Worm (Caenorhabditis elegans): ENCODE results near the gene C46G7.2.

C46G7.2 gene

DNA sequence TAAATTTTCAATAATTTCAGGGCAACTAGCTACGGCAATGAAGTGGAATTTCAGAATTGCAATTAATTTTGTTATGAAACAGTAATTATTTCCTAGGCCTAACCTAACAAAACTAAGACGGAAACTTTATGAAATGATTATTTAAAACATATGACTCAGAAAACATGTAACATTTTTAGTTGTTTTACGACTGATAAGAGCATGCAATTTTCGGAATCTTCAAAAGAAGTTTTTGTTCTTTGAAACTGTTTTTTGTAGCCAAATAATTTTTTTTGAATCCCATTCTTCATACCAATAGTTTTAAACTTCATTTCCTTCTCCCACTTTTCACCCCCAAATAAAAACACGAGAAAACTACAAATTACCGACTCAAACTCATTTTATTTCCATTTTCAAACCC is 34.1 kb downstream of the C46G7.2 start:
- TF ChIP-seq Y67H2A.10 (GFP tag; conservative IDR thresholded peaks at IDR 0.05): no peak
- TF ChIP-seq hmg-20 (GFP tag; IDR thresholded peaks at IDR 0.05): no peak
- TF ChIP-seq F33H1.4 (GFP tag; IDR thresholded peaks at IDR 0.05): no peak
- no peak for TF ChIP-seq Y56A3A.18 (GFP tag; IDR thresholded peaks at IDR 0.05)

DNA sequence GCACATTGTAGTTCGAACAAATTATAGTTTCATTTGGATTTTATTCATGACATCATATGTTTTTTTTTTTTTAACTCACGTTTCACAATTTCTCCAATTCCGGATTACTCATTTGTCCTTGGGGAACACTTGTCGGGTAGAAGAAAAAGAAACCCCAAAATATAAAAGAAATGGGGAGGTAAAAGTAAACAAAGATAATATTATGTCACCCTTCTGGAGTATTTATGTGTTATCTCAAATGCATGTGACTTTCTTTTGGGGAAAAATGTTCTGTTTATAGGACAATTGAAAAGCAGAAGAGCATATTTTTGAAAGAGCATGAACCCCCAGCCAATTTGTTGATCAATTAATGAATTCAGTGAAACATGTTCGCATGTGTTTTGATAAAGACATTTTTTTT is 36.9 kb downstream of the C46G7.2 start:
- TF ChIP-seq nhr-80 (tag; optimal IDR thresholded peaks at IDR 0.05) (peak; percentile 21), lir-1 (GFP tag; conservative IDR thresholded peaks at IDR 0.05) (no peak)

DNA sequence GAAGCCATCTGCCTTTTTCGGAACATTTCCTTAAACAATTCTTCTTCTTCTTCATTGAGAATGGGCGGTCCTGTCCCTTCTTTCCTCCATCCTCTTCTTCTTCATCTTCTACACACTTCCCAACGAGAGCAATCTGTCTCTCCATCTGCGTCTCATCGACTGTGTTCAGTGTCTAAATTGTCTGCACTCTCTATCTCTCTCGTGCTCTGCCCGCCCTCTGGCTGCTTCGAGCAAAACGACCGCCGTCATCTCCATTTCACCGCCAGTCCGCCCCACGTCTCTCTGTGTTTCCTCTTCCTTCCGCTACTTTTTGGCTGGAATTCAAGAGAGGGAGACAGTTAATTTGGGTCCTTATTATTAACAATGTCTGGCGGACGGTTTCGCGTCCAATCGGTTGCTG is 38.4 kb downstream of the C46G7.2 start:
- TF ChIP-seq xnd-1 (tag; optimal IDR thresholded peaks at IDR 0.05) (no peak), nfya-2 (GFP tag; IDR thresholded peaks at IDR 0.05) (no peak), F55B11.4 (tag; optimal IDR thresholded peaks at IDR 0.05; ENCODE audit: borderline replicate concordance, insufficient read depth) (no peak), sea-2 (GFP tag; IDR thresholded peaks at IDR 0.05) (no peak), Y79H2A.3 (GFP tag; conservative IDR thresholded peaks at IDR 0.05) (no peak), B0019.2 (GFP tag; conservative IDR thresholded peaks at IDR 0.05) (no peak), cebp-1 (GFP tag; IDR thresholded peaks at IDR 0.05) (no peak), cebp-1 (tag; optimal IDR thresholded peaks at IDR 0.05) (peak; percentile 18), ceh-27 (GFP tag; optimal IDR thresholded peaks at IDR 0.05) (peak; percentile 19), F10E7.11 (tag; optimal IDR thresholded peaks at IDR 0.05) (no peak), gei-17 (GFP tag; optimal IDR thresholded peaks at IDR 0.05) (no peak), ztf-18 (tag; optimal IDR thresholded peaks at IDR 0.05) (no peak), hmg-1.2 (GFP tag; IDR thresholded peaks at IDR 0.05) (peak; percentile 87), nhr-80 (tag; optimal IDR thresholded peaks at IDR 0.05) (peak; percentile 28)

DNA sequence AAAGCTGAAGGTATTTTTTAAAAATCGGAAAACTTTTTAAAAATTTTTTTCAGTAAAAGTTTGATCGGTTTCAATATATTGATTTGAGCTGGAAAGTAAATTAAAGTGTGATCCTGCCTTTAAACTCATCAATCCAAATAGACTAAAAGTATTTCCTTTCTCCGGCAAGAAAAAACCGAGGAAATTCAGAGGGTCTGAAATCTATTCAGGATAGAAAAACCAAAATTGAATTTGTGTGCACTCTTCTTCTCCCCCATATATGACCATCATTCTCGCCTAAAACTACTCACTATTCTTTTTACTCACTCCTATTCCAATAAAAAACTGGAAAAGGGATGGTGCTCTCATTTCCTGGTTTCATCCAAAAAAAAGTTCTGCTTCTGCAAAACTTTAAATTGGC is 39.8 kb downstream of the C46G7.2 start:
- no peak for TF ChIP-seq F57C9.4 (tag; optimal IDR thresholded peaks at IDR 0.05)
- TF ChIP-seq Y53F4B.3 (GFP tag; IDR thresholded peaks at IDR 0.05): no peak
- no peak for TF ChIP-seq B0261.1 (tag; optimal IDR thresholded peaks at IDR 0.05)
- TF ChIP-seq F55B11.4 (tag; optimal IDR thresholded peaks at IDR 0.05; ENCODE audit: borderline replicate concordance, insufficient read depth): no peak
- TF ChIP-seq nhr-179 (tag; optimal IDR thresholded peaks at IDR 0.05): no peak
- no peak for TF ChIP-seq rpc-1 (optimal IDR thresholded peaks at IDR 0.05)
- no peak for TF ChIP-seq rpc-1 (tag; optimal IDR thresholded peaks at IDR 0.05)
- no peak for TF ChIP-seq hlh-26 (GFP tag; conservative IDR thresholded peaks at IDR 0.05)
- TF ChIP-seq ztf-6 (GFP tag; IDR thresholded peaks at IDR 0.05): no peak
- no peak for TF ChIP-seq gei-17 (GFP tag; optimal IDR thresholded peaks at IDR 0.05)

- TF ChIP-seq ccch-3 (GFP tag; optimal IDR thresholded peaks at IDR 0.05) (no peak), B0336.3 (GFP tag; IDR thresholded peaks at IDR 0.05) (no peak), ztf-26 (tag; optimal IDR thresholded peaks at IDR 0.05) (no peak), ztf-28 (GFP tag; IDR thresholded peaks at IDR 0.05) (no peak), Y67H2A.10 (GFP tag; conservative IDR thresholded peaks at IDR 0.05) (no peak), Y56A3A.18 (GFP tag; IDR thresholded peaks at IDR 0.05) (no peak), lsl-1 (GFP tag; optimal IDR thresholded peaks at IDR 0.05) (no peak), hsf-1 (GFP tag; IDR thresholded peaks at IDR 0.05) (no peak), ekl-4 (GFP tag; IDR thresholded peaks at IDR 0.05) (no peak), ztf-25 (GFP tag; IDR thresholded peaks at IDR 0.05) (no peak), F37B4.10 (GFP tag; IDR thresholded peaks at IDR 0.05) (no peak), mxl-1 (tag; optimal IDR thresholded peaks at IDR 0.05) (no peak), B0019.2 (GFP tag; conservative IDR thresholded peaks at IDR 0.05) (no peak), efl-1 (GFP tag; optimal IDR thresholded peaks at IDR 0.05) (no peak), gei-17 (GFP tag; optimal IDR thresholded peaks at IDR 0.05) (no peak), die-1 (tag; optimal IDR thresholded peaks at IDR 0.05) (no peak), madf-3 (GFP tag; IDR thresholded peaks at IDR 0.05) (no peak), tbp1 (GFP tag; optimal IDR thresholded peaks at IDR 0.05) (no peak), dox-1 (GFP tag; IDR thresholded peaks at IDR 0.05) (no peak)
Measured at ce11 chrIV:6059702-6060101, 44.7 kb downstream of the C46G7.2 start.
